Worm (Caenorhabditis elegans): ENCODE measurements around the gene warf-1.

DNA sequence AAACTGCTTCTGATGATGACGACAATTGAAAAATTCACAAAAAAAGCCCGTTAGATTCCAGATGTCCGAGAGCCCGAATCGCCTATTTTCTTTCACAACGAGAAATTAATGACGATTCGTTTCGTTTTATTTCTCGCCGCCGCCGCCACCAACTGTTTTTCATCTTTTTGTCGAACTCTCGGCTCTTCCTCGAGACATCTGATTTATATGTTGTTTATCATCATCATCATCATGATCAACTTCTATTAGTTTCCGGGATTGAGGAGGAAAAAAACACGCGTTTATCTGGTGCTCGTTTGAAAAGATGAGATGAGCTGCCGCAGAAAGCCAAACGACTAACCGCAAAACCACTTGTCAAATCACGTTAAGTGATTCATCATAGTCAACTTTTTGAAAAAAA lies 24.9 kb downstream of the warf-1 start:
- TF ChIP-seq flt-1 (GFP tag; IDR thresholded peaks at IDR 0.05) (no peak), ztf-29 (GFP tag; IDR thresholded peaks at IDR 0.05) (no peak), klf-2 (GFP tag; conservative IDR thresholded peaks at IDR 0.05) (no peak), med-1 (GFP tag; optimal IDR thresholded peaks at IDR 0.05; ENCODE audit: insufficient read depth) (no peak), T22C8.4 (GFP tag; IDR thresholded peaks at IDR 0.05) (no peak), ztf-23 (GFP tag; IDR thresholded peaks at IDR 0.05) (no peak), ref-1 (GFP tag; conservative IDR thresholded peaks at IDR 0.05) (no peak)

Data from whole organism, midembryonic.